Worm (Caenorhabditis elegans) whole organism, L4 larva: Measurements from ENCODE around the gene F45E12.5.

Source experiments
- F44E2.7 ChIP-seq: fragments of 200-800 bp; sonication (Bioruptor generic); IDR thresholded peaks from 2 replicates; pipeline ENCODE4 v2.1.2; 2022; ENCODE audit warnings: missing genetic modification characterization, missing compliant biosample characterization
- attf-4 ChIP-seq: sonication (generic microtip); optimal IDR thresholded peaks from 3 replicates; lab custom pipeline; 2017; ENCODE audit warnings: missing biosample characterization, missing genetic modification characterization
- ces-1 ChIP-seq: fragments of 150-350 bp; sonication (generic microtip); optimal IDR thresholded peaks from 4 replicates; lab custom pipeline; 2014; ENCODE audit warnings: missing biosample characterization, missing genetic modification reagents, missing genetic modification characterization
- gei-8 ChIP-seq: fragments of 200-800 bp; sonication (Bioruptor generic); optimal IDR thresholded peaks from 2 replicates; lab custom pipeline; 2018; ENCODE audit warnings: mild to moderate bottlenecking, missing genetic modification characterization, missing compliant biosample characterization
- lsy-2 ChIP-seq, 2 experiments: fragments of 150-350 bp in 1 of 2; sonication (generic microtip) in 1 of 2; optimal IDR thresholded peaks; 2 replicates each; lab custom pipeline; 2014 to 2017; ENCODE audit warnings: missing biosample characterization in 2 of 2, missing genetic modification characterization in 2 of 2
- nhr-102 ChIP-seq: sonication (generic microtip); optimal IDR thresholded peaks from 2 replicates; lab custom pipeline; 2016; ENCODE audit warnings: mild to moderate bottlenecking, missing genetic modification characterization, moderate library complexity, missing compliant biosample characterization
- saeg-2 ChIP-seq: fragments of 200-800 bp; sonication (Bioruptor generic); IDR thresholded peaks from 2 replicates; pipeline ENCODE4 v1.3.6; 2022; ENCODE audit warnings: missing genetic modification reagents, missing genetic modification characterization, missing compliant biosample characterization
- skn-1 ChIP-seq: fragments of 150-350 bp; optimal IDR thresholded peaks from 2 replicates; lab custom pipeline; 2014; ENCODE audit warnings: missing biosample characterization, missing genetic modification characterization
- snpc-4 ChIP-seq: fragments of 150-350 bp; optimal IDR thresholded peaks from 2 replicates; lab custom pipeline; 2014; ENCODE audit warnings: missing biosample characterization, missing genetic modification characterization
- spr-1 ChIP-seq: sonication (generic microtip); optimal IDR thresholded peaks from 2 replicates; lab custom pipeline; 2016; ENCODE audit warnings: mild to moderate bottlenecking, missing genetic modification characterization, missing compliant biosample characterization
- ztf-7 ChIP-seq: fragments of 150-350 bp; optimal IDR thresholded peaks from 2 replicates; lab custom pipeline; 2014; ENCODE audit warnings: missing biosample characterization, missing genetic modification characterization

Gene F45E12.5

ce11 chrII:7261854-7262253 lies 48.1 kb downstream of the F45E12.5 start, which contains the start of gene C30G12.4:
Gene C30G12.4, plus strand, starts transcription at chrII:7262154.
- no peak for TF ChIP-seq saeg-2 (GFP tag; lab: Robert Waterston, UW)
- no peak for TF ChIP-seq nhr-102 (tag; lab: Kevin White, UChicago)
- no peak for TF ChIP-seq spr-1
- no peak for TF ChIP-seq skn-1
- TF ChIP-seq F44E2.7 (GFP tag; lab: Robert Waterston, UW): no peak
- TF ChIP-seq attf-4: no peak
- TF ChIP-seq snpc-4 (tag; lab: Kevin White, UChicago): no peak
- no peak for TF ChIP-seq lsy-2 (tag; optimal IDR thresholded peaks at IDR 0.05; lab: Kevin White, UChicago)
- TF ChIP-seq ces-1 (GFP tag; lab: Kevin White, UChicago): no peak
- TF ChIP-seq gei-8 (GFP tag; lab: Kevin White, UChicago): no peak
- no peak for TF ChIP-seq ztf-7 (tag; lab: Kevin White, UChicago)
